Fruit fly (Drosophila melanogaster) whole organism, embryonic: ENCODE results near the gene CG13679.
A peak's percentile ranks its signal among the peaks of the same experiment; 100 is the strongest.

Source experiments
- BEAF-32 ChIP-seq: fragments of 200-800 bp; sonication (Bioruptor generic); optimal IDR thresholded peaks from 3 replicates; lab custom pipeline; 2017; ENCODE audit warnings: missing biosample characterization, missing genetic modification characterization, mild to moderate bottlenecking, moderate library complexity, missing genetic modification reagents
- C15 ChIP-seq: fragments of 200-800 bp; sonication (Bioruptor generic); IDR thresholded peaks from 3 replicates; pipeline ENCODE4 v1.3.6; 2022; ENCODE audit warnings: missing biosample characterization, missing genetic modification characterization
- CG10431 ChIP-seq: fragments of 200-800 bp; sonication (Bioruptor generic); optimal IDR thresholded peaks from 3 replicates; lab custom pipeline; 2018; ENCODE audit warnings: missing biosample characterization, mild to moderate bottlenecking, missing genetic modification characterization
- CG11560 ChIP-seq: fragments of 200-800 bp; sonication (Bioruptor generic); IDR thresholded peaks from 3 replicates; pipeline ENCODE4 v1.3.6; 2022; ENCODE audit warnings: missing biosample characterization, missing genetic modification characterization
- CG12236 ChIP-seq: fragments of 200-800 bp; sonication (Bioruptor generic); optimal IDR thresholded peaks from 2 replicates; lab custom pipeline; 2016; ENCODE audit warnings: missing biosample characterization, missing genetic modification characterization
- CG12942 ChIP-seq: fragments of 200-800 bp; sonication (Bioruptor generic); optimal IDR thresholded peaks from 3 replicates; lab custom pipeline; 2016; ENCODE audit warnings: missing biosample characterization, missing genetic modification characterization
- CG15479 ChIP-seq: fragments of 200-800 bp; sonication (Bioruptor generic); optimal IDR thresholded peaks from 3 replicates; lab custom pipeline; 2019; ENCODE audit warnings: missing biosample characterization, mild to moderate bottlenecking, missing genetic modification characterization, moderate library complexity
- CG16779 ChIP-seq: fragments of 200-800 bp; sonication (Bioruptor generic); IDR thresholded peaks from 2 replicates; pipeline ENCODE4 v1.3.6; 2022; ENCODE audit warnings: missing biosample characterization, missing genetic modification characterization
- CG16813 ChIP-seq: fragments of 200-800 bp; sonication (Bioruptor generic); IDR thresholded peaks from 3 replicates; pipeline ENCODE4 v1.3.6; 2022; ENCODE audit warnings: missing biosample characterization, missing genetic modification characterization; ENCODE audit not compliant: partially characterized antibody
- CG17912 ChIP-seq: fragments of 200-800 bp; sonication (Bioruptor generic); optimal IDR thresholded peaks from 2 replicates; lab custom pipeline; 2018; ENCODE audit warnings: missing biosample characterization, mild to moderate bottlenecking, missing genetic modification characterization
- CG2129 ChIP-seq: fragments of 200-800 bp; sonication (Bioruptor generic); IDR thresholded peaks from 2 replicates; pipeline ENCODE4 v1.3.6; 2022; ENCODE audit warnings: missing biosample characterization, missing genetic modification characterization; ENCODE audit not compliant: partially characterized antibody
- CG2202 ChIP-seq: fragments of 200-800 bp; sonication (Bioruptor generic); optimal IDR thresholded peaks from 2 replicates; lab custom pipeline; 2018; ENCODE audit warnings: missing biosample characterization, mild to moderate bottlenecking, missing genetic modification characterization
- CG31224 ChIP-seq: fragments of 200-800 bp; sonication (Bioruptor generic); IDR thresholded peaks from 2 replicates; pipeline ENCODE4 v1.3.6; 2022; ENCODE audit warnings: missing biosample characterization, missing genetic modification characterization
- CG32532 ChIP-seq: fragments of 200-800 bp; sonication (Bioruptor generic); IDR thresholded peaks from 2 replicates; pipeline ENCODE4 v1.3.6; 2022; ENCODE audit warnings: missing biosample characterization, missing genetic modification characterization
- CG32767 ChIP-seq: fragments of 200-800 bp; sonication (Bioruptor generic); IDR thresholded peaks from 2 replicates; pipeline ENCODE4 v1.3.6; 2022; ENCODE audit warnings: missing biosample characterization, missing genetic modification characterization
- CG33557 ChIP-seq: fragments of 200-800 bp; sonication (Bioruptor generic); optimal IDR thresholded peaks from 2 replicates; lab custom pipeline; 2019; ENCODE audit warnings: missing biosample characterization, mild to moderate bottlenecking, missing genetic modification characterization, moderate library complexity
- CG34422 ChIP-seq: fragments of 200-800 bp; sonication (Bioruptor generic); IDR thresholded peaks from 3 replicates; pipeline ENCODE4 v1.3.6; 2022; ENCODE audit warnings: missing biosample characterization, missing genetic modification characterization
- CG6765 ChIP-seq: fragments of 200-800 bp; sonication (Bioruptor generic); optimal IDR thresholded peaks from 3 replicates; lab custom pipeline; 2017; ENCODE audit warnings: missing biosample characterization, mild to moderate bottlenecking, missing genetic modification characterization
- CoRest ChIP-seq: fragments of 200-800 bp; sonication (Bioruptor generic); optimal IDR thresholded peaks from 3 replicates; lab custom pipeline; 2018; ENCODE audit warnings: missing biosample characterization, mild to moderate bottlenecking, missing genetic modification characterization, moderate library complexity
- Doc2 ChIP-seq: fragments of 200-800 bp; sonication (Bioruptor generic); IDR thresholded peaks from 2 replicates; pipeline ENCODE4 v1.3.6; 2022; ENCODE audit warnings: missing biosample characterization, missing genetic modification characterization
- Eip74EF ChIP-seq, 2 experiments: fragments of 200-800 bp in 1 of 2; fragments of >200 bp in 1 of 2; sonication (Bioruptor generic) in 1 of 2; optimal IDR thresholded peaks; 2 replicates each; lab custom pipeline; 2017 to 2019; ENCODE audit warnings: missing biosample characterization in 2 of 2, missing genetic modification characterization in 2 of 2, mild to moderate bottlenecking in 1 of 2, moderate library complexity in 1 of 2
- Gsc ChIP-seq: fragments of 200-800 bp; sonication (Bioruptor generic); IDR thresholded peaks from 2 replicates; pipeline ENCODE4 v1.3.6; 2022; ENCODE audit warnings: missing biosample characterization, missing genetic modification characterization
- HmgD ChIP-seq: fragments of 200-800 bp; sonication (Bioruptor generic); optimal IDR thresholded peaks from 3 replicates; lab custom pipeline; 2016; ENCODE audit warnings: missing biosample characterization, missing genetic modification characterization
- Mrtf ChIP-seq: fragments of 200-800 bp; sonication (Bioruptor generic); IDR thresholded peaks from 3 replicates; pipeline ENCODE4 v1.3.6; 2022; ENCODE audit warnings: missing biosample characterization, missing genetic modification characterization
- NC2α ChIP-seq: fragments of 200-800 bp; sonication (Bioruptor generic); optimal IDR thresholded peaks from 2 replicates; lab custom pipeline; 2016; ENCODE audit warnings: missing biosample characterization, missing genetic modification characterization
- ab ChIP-seq: fragments of 200-800 bp; sonication (Bioruptor generic); optimal IDR thresholded peaks from 2 replicates; lab custom pipeline; 2016; ENCODE audit warnings: missing biosample characterization, missing genetic modification characterization
- aop ChIP-seq: fragments of 200-800 bp; sonication (Bioruptor generic); IDR thresholded peaks from 2 replicates; pipeline ENCODE4 v1.3.6; 2022; ENCODE audit warnings: missing biosample characterization, missing genetic modification characterization
- ash1 ChIP-seq: fragments of 200-800 bp; sonication (Bioruptor generic); optimal IDR thresholded peaks from 2 replicates; lab custom pipeline; 2018; ENCODE audit warnings: missing biosample characterization, mild to moderate bottlenecking, missing genetic modification characterization
- bab2 ChIP-seq: fragments of 200-800 bp; sonication (Bioruptor generic); optimal IDR thresholded peaks from 2 replicates; lab custom pipeline; 2016; ENCODE audit warnings: missing biosample characterization, missing genetic modification characterization
- cg ChIP-seq: fragments of 200-800 bp; sonication (Bioruptor generic); optimal IDR thresholded peaks from 3 replicates; lab custom pipeline; 2019; ENCODE audit warnings: missing biosample characterization, mild to moderate bottlenecking, missing genetic modification characterization, moderate library complexity
- chm ChIP-seq: fragments of 200-800 bp; sonication (Bioruptor generic); IDR thresholded peaks from 2 replicates; pipeline ENCODE4 v1.3.6; 2022; ENCODE audit warnings: missing biosample characterization, missing genetic modification characterization
- dan ChIP-seq: fragments of 200-800 bp; sonication (Bioruptor generic); IDR thresholded peaks from 2 replicates; pipeline ENCODE4 v1.3.6; 2022; ENCODE audit warnings: missing biosample characterization, missing genetic modification characterization
- ems ChIP-seq: fragments of 200-800 bp; sonication (Bioruptor generic); optimal IDR thresholded peaks from 3 replicates; lab custom pipeline; 2016; ENCODE audit warnings: missing biosample characterization, missing genetic modification characterization
- fu2 ChIP-seq: fragments of 200-800 bp; sonication (Bioruptor generic); optimal IDR thresholded peaks from 2 replicates; lab custom pipeline; 2016; ENCODE audit warnings: missing biosample characterization, missing genetic modification characterization
- gcm2 ChIP-seq: fragments of 200-800 bp; sonication (Bioruptor generic); optimal IDR thresholded peaks from 2 replicates; lab custom pipeline; 2016; ENCODE audit warnings: missing biosample characterization, missing genetic modification characterization
- gfzf ChIP-seq: fragments of 200-800 bp; sonication (Bioruptor generic); optimal IDR thresholded peaks from 2 replicates; lab custom pipeline; 2016; ENCODE audit warnings: missing biosample characterization, mild to moderate bottlenecking, missing genetic modification characterization, moderate library complexity
- gt ChIP-seq: fragments of 200-800 bp; sonication (Bioruptor generic); IDR thresholded peaks from 2 replicates; pipeline ENCODE4 v1.3.6; 2022; ENCODE audit warnings: missing biosample characterization, missing genetic modification characterization
- luna ChIP-seq: fragments of 200-800 bp; sonication (Bioruptor generic); optimal IDR thresholded peaks from 2 replicates; lab custom pipeline; 2016; ENCODE audit warnings: missing biosample characterization, missing genetic modification characterization
- pfk ChIP-seq: fragments of 200-800 bp; sonication (Bioruptor generic); optimal IDR thresholded peaks from 2 replicates; lab custom pipeline; 2018; ENCODE audit warnings: missing biosample characterization, mild to moderate bottlenecking, missing genetic modification characterization, moderate library complexity
- pho ChIP-seq: fragments of 200-800 bp; sonication (Bioruptor generic); optimal IDR thresholded peaks from 2 replicates; lab custom pipeline; 2016; ENCODE audit warnings: missing biosample characterization, missing genetic modification characterization
- pnt ChIP-seq: fragments of 200-800 bp; sonication (Bioruptor generic); optimal IDR thresholded peaks from 3 replicates; lab custom pipeline; 2016; ENCODE audit warnings: missing biosample characterization, missing genetic modification characterization
- psq ChIP-seq: fragments of 200-800 bp; sonication (Bioruptor generic); optimal IDR thresholded peaks from 2 replicates; lab custom pipeline; 2017; ENCODE audit warnings: missing biosample characterization, missing genetic modification characterization
- rib ChIP-seq: fragments of 200-800 bp; sonication (Bioruptor generic); IDR thresholded peaks from 2 replicates; pipeline ENCODE4 v1.3.6; 2022; ENCODE audit warnings: missing biosample characterization, missing genetic modification characterization
- ro ChIP-seq: fragments of 200-800 bp; sonication (Bioruptor generic); IDR thresholded peaks from 2 replicates; pipeline ENCODE4 v1.3.6; 2022; ENCODE audit warnings: missing biosample characterization, missing genetic modification characterization
- sd ChIP-seq: fragments of 200-800 bp; sonication (Bioruptor generic); optimal IDR thresholded peaks from 3 replicates; lab custom pipeline; 2018; ENCODE audit warnings: missing biosample characterization, mild to moderate bottlenecking, missing genetic modification characterization, moderate library complexity
- sens ChIP-seq: fragments of 200-800 bp; sonication (Bioruptor generic); peaks from one replicate; lab custom pipeline; 2016; ENCODE audit warnings: missing biosample characterization, missing genetic modification characterization
- shn ChIP-seq: fragments of 200-800 bp; sonication (Bioruptor generic); optimal IDR thresholded peaks from 3 replicates; lab custom pipeline; 2016; ENCODE audit warnings: missing biosample characterization, missing genetic modification characterization
- slbo ChIP-seq: fragments of 200-800 bp; sonication (Bioruptor generic); IDR thresholded peaks from 2 replicates; pipeline ENCODE4 v1.3.6; 2022; ENCODE audit warnings: missing biosample characterization, missing genetic modification characterization
- slou ChIP-seq: fragments of 200-800 bp; sonication (Bioruptor generic); optimal IDR thresholded peaks from 3 replicates; lab custom pipeline; 2016; ENCODE audit warnings: missing biosample characterization, missing genetic modification characterization
- stc ChIP-seq: fragments of 200-800 bp; sonication (Bioruptor generic); IDR thresholded peaks from 2 replicates; pipeline ENCODE4 v1.3.6; 2022; ENCODE audit warnings: missing biosample characterization, missing genetic modification characterization
- unc-4 ChIP-seq: fragments of 200-800 bp; sonication (Bioruptor generic); IDR thresholded peaks from 2 replicates; pipeline ENCODE4 v1.3.6; 2022; ENCODE audit warnings: missing biosample characterization, missing genetic modification characterization; ENCODE audit not compliant: partially characterized antibody
- wek ChIP-seq: fragments of 200-800 bp; sonication (Bioruptor generic); optimal IDR thresholded peaks from 3 replicates; lab custom pipeline; 2018; ENCODE audit warnings: missing biosample characterization, mild to moderate bottlenecking, missing genetic modification characterization, moderate library complexity

CG13679 gene

dm6 chr3L:8197779-8198279 is 4.8 kb upstream of the CG13679 start, which contains the start of the genes UbcE2M and Dhps (continued):
- TF ChIP-seq CG31224 (GFP tag; lab: Robert Waterston, UW): peak; percentile 56; the same call in 1 of the 2 replicates
- TF ChIP-seq CG12942 (GFP tag; lab: Kevin White, UChicago): peak; percentile 53
- peak; percentile 66 for TF ChIP-seq CG33557
- no peak for TF ChIP-seq ro
- TF ChIP-seq pnt (GFP tag; lab: Kevin White, UChicago): peak; percentile 56
- TF ChIP-seq sens (GFP tag; lab: Kevin White, UChicago): peak; percentile 18
- peak; percentile 87 for TF ChIP-seq slbo (GFP tag; lab: Robert Waterston, UW)
- TF ChIP-seq Mrtf (GFP tag; lab: Robert Waterston, UW): peak; percentile 59; the same call in 2 of the 3 replicates
- TF ChIP-seq CG32767: no peak
- TF ChIP-seq ems (GFP tag; lab: Kevin White, UChicago): no peak
- no peak for TF ChIP-seq gfzf (GFP tag; lab: Kevin White, UChicago)
- TF ChIP-seq cg: no peak
- no peak for TF ChIP-seq Doc2
- TF ChIP-seq dan: no peak
- no peak for TF ChIP-seq gt
- TF ChIP-seq HmgD (GFP tag; lab: Kevin White, UChicago): peak; percentile 32
- TF ChIP-seq CG32532: peak; percentile 74
- no peak for TF ChIP-seq ash1 (GFP tag; lab: Kevin White, UChicago)
- peak; percentile 24 for TF ChIP-seq shn
- TF ChIP-seq CG12236: no peak
- no peak for TF ChIP-seq C15 (GFP tag; lab: Robert Waterston, UW)
- peak; percentile 33 for TF ChIP-seq CG2129 (GFP tag; lab: Robert Waterston, UW)
- TF ChIP-seq pfk (GFP tag; lab: Kevin White, UChicago): no peak
- TF ChIP-seq wek (GFP tag; lab: Kevin White, UChicago): no peak
- peak; percentile 48 for TF ChIP-seq pho (GFP tag; lab: Kevin White, UChicago)
- TF ChIP-seq aop (GFP tag; lab: Robert Waterston, UW): no peak
- peak; percentile 64 for TF ChIP-seq fu2
- no peak for TF ChIP-seq CG17912
- TF ChIP-seq rib (GFP tag; lab: Robert Waterston, UW): no peak
- no peak for TF ChIP-seq ab (GFP tag; lab: Kevin White, UChicago)
- TF ChIP-seq unc-4: peak; percentile 68
- no peak for TF ChIP-seq NC2α (GFP tag; lab: Kevin White, UChicago)
- TF ChIP-seq slou (GFP tag; lab: Kevin White, UChicago): peak; percentile 22
- TF ChIP-seq CG10431: peak; percentile 48
- TF ChIP-seq BEAF-32 (GFP tag; lab: Kevin White, UChicago): peak; percentile 80
- no peak for TF ChIP-seq bab2 (GFP tag; lab: Kevin White, UChicago)
- TF ChIP-seq stc (GFP tag; lab: Robert Waterston, UW): no peak
- TF ChIP-seq sd (tag; lab: Kevin White, UChicago): no peak
- TF ChIP-seq CG2202 (tag; lab: Kevin White, UChicago): no peak
- TF ChIP-seq CG16779 (GFP tag; lab: Robert Waterston, UW): no peak
- TF ChIP-seq psq: peak; percentile 54
- TF ChIP-seq CG15479 (GFP tag; lab: Kevin White, UChicago): no peak
- peak; percentile 35; the same call in 1 of the 3 replicates for TF ChIP-seq CG34422 (GFP tag; lab: Robert Waterston, UW)
- TF ChIP-seq CG6765 (GFP tag; lab: Kevin White, UChicago): peak; percentile 59
- TF ChIP-seq chm (GFP tag; lab: Robert Waterston, UW): peak; percentile 6; the same call in 1 of the 2 replicates
- no peak for TF ChIP-seq gcm2 (GFP tag; lab: Kevin White, UChicago)
- no peak for TF ChIP-seq Gsc
- peak; percentile 92 for TF ChIP-seq CoRest (tag; lab: Kevin White, UChicago)
- TF ChIP-seq CG16813 (GFP tag; lab: Robert Waterston, UW): peak; percentile 82
- no peak for TF ChIP-seq luna (GFP tag; lab: Kevin White, UChicago)
- TF ChIP-seq CG11560: no peak; the same call in 2 of the 3 replicates
- no peak for TF ChIP-seq Eip74EF (GFP tag; optimal IDR thresholded peaks at IDR 0.05; lab: Kevin White, UChicago)
